Fruit fly (Drosophila melanogaster): Measurements from ENCODE around the gene Sos.

Gene Sos

DNA sequence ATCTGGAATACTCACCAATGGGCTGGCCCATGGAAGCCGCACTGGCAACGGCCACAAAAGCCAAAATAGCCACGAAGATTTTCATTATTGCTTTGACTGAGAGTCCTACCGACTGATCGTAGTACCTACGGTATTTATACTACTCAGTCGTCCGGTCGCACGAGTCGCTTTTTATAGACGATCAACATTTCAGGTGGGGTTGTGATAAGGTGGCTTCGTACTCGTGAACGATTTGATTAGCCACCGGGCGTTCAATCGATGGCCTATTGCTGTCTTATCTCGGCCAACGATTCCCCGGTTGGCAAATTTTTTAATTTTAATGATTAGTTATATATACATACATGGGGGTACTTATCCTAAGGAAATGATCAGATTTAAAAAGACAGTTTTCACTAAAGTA lies 31.6 kb downstream of the Sos start, which contains the start of gene CG8997:
CG8997 (minus strand) TSS at position 148 of the 400 bp plus-strand sequence.
- no peak for TF ChIP-seq Abd-B (GFP tag; optimal IDR thresholded peaks at IDR 0.05)
- no peak for TF ChIP-seq Myc (optimal IDR thresholded peaks at IDR 0.05)
- TF ChIP-seq foxo (GFP tag; optimal IDR thresholded peaks at IDR 0.05): peak in 1 of 2 experiments; percentile 5
- peak; percentile 58 for TF ChIP-seq Hnf4 (GFP tag; optimal IDR thresholded peaks at IDR 0.05)
- no peak for TF ChIP-seq CG9705 (GFP tag; optimal IDR thresholded peaks at IDR 0.05)
- peak; percentile 67 for TF ChIP-seq h (GFP tag; optimal IDR thresholded peaks at IDR 0.05)
- TF ChIP-seq N (GFP tag; optimal IDR thresholded peaks at IDR 0.05): no peak
- no peak for TF ChIP-seq dmrt93B (GFP tag; optimal IDR thresholded peaks at IDR 0.05)
- TF ChIP-seq Dif (GFP tag; optimal IDR thresholded peaks at IDR 0.05; ENCODE audit: partially characterized antibody): no peak
- TF ChIP-seq sv (GFP tag; optimal IDR thresholded peaks at IDR 0.05): no peak
- no peak for TF ChIP-seq tai (GFP tag; optimal IDR thresholded peaks at IDR 0.05)
- no peak for TF ChIP-seq brk (GFP tag; optimal IDR thresholded peaks at IDR 0.05)
- no peak for TF ChIP-seq Rel (GFP tag; optimal IDR thresholded peaks at IDR 0.05)
- TF ChIP-seq Rel (tag; optimal IDR thresholded peaks at IDR 0.05): peak; percentile 23
- no peak for TF ChIP-seq dl (GFP tag; optimal IDR thresholded peaks at IDR 0.05; ENCODE audit: insufficient read depth in 1 of 2, partially characterized antibody in 2 of 2)
- TF ChIP-seq rgr (GFP tag; optimal IDR thresholded peaks at IDR 0.05): peak; percentile 7
- TF ChIP-seq Sp1 (GFP tag; optimal IDR thresholded peaks at IDR 0.05): no peak
- no peak for TF ChIP-seq GATAd (GFP tag; optimal IDR thresholded peaks at IDR 0.05)
- no peak for TF ChIP-seq HLH106 (tag; optimal IDR thresholded peaks at IDR 0.05)
- TF ChIP-seq dsf (GFP tag; optimal IDR thresholded peaks at IDR 0.05; ENCODE audit: borderline replicate concordance): no peak
- TF ChIP-seq sage (GFP tag; optimal IDR thresholded peaks at IDR 0.05): no peak
- TF ChIP-seq OdsH (GFP tag; optimal IDR thresholded peaks at IDR 0.05): peak; percentile 15
- no peak for TF ChIP-seq CG32264 (GFP tag; optimal IDR thresholded peaks at IDR 0.05)
- no peak for TF ChIP-seq usp (GFP tag; optimal IDR thresholded peaks at IDR 0.05)
- peak; percentile 42 for TF ChIP-seq Vsx2 (GFP tag; optimal IDR thresholded peaks at IDR 0.05; ENCODE audit: partially characterized antibody)
- no peak for TF ChIP-seq fru (GFP tag; optimal IDR thresholded peaks at IDR 0.05)
- peak; percentile 51 for TF ChIP-seq br (GFP tag; optimal IDR thresholded peaks at IDR 0.05)
- no peak for TF ChIP-seq woc (GFP tag; optimal IDR thresholded peaks at IDR 0.05)
- peak; percentile 36 for TF ChIP-seq jim (GFP tag; optimal IDR thresholded peaks at IDR 0.05)
- TF ChIP-seq ey (GFP tag; optimal IDR thresholded peaks at IDR 0.05): no peak
- TF ChIP-seq pan (optimal IDR thresholded peaks at IDR 0.05): no peak
- TF ChIP-seq CrebA (GFP tag; optimal IDR thresholded peaks at IDR 0.05; ENCODE audit: borderline replicate concordance): peak; percentile 57
- TF ChIP-seq lola (GFP tag; optimal IDR thresholded peaks at IDR 0.05): no peak
- peak; percentile 61 for TF ChIP-seq Jra (GFP tag; optimal IDR thresholded peaks at IDR 0.05)
- TF ChIP-seq Dfd (GFP tag; optimal IDR thresholded peaks at IDR 0.05): no peak
- peak; percentile 71 for TF ChIP-seq Hr83 (GFP tag; optimal IDR thresholded peaks at IDR 0.05; ENCODE audit: poor library complexity, severe bottlenecking)
- no peak for TF ChIP-seq Hr78 (GFP tag; optimal IDR thresholded peaks at IDR 0.05)
- no peak for TF ChIP-seq psq (GFP tag; optimal IDR thresholded peaks at IDR 0.05)
- no peak for TF ChIP-seq Mio (GFP tag; optimal IDR thresholded peaks at IDR 0.05)

dm6 chr2L:13846239-13846802 lies 32.7 kb downstream of the Sos start, which contains the start of gene CG7916:
TSS of gene CG7916 (plus strand) at chr2L:13846752.
- TF ChIP-seq jim (GFP tag; optimal IDR thresholded peaks at IDR 0.05): no peak
- peak; percentile 27 for TF ChIP-seq h (GFP tag; optimal IDR thresholded peaks at IDR 0.05)

DNA sequence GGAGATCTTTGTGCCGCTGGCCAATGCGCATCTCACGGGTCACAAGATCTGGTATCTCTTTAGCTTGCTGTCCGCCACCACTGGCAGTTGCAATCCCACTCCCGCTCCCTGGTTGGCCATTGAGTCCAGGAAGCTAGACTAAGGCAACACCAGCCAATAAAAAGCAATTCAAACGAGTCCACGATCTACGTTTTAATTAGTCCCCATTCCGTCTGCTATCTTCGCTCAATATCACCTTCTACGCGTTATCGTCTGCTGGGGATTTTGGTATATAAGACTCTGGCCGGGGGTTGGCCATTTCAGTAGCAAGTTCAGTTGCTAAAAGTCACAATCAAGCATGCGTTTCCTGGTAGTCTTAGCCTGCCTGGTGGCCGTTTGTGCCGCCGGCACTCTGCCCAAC lies 34.0 kb downstream of the Sos start, which contains the start of gene CG7953:
CG7953 (plus strand) TSS at position 301 of the 400 bp plus-strand sequence.
- TF ChIP-seq woc (GFP tag; optimal IDR thresholded peaks at IDR 0.05): no peak
- no peak for TF ChIP-seq Rel (GFP tag; optimal IDR thresholded peaks at IDR 0.05)
- TF ChIP-seq Rel (tag; optimal IDR thresholded peaks at IDR 0.05): peak; percentile 70
- no peak for TF ChIP-seq GATAd (GFP tag; optimal IDR thresholded peaks at IDR 0.05)
- no peak for TF ChIP-seq OdsH (GFP tag; optimal IDR thresholded peaks at IDR 0.05)
- TF ChIP-seq Vsx2 (GFP tag; optimal IDR thresholded peaks at IDR 0.05; ENCODE audit: partially characterized antibody): peak; percentile 3
- no peak for TF ChIP-seq Myc (optimal IDR thresholded peaks at IDR 0.05)
- TF ChIP-seq CrebA (GFP tag; optimal IDR thresholded peaks at IDR 0.05; ENCODE audit: borderline replicate concordance): no peak
- no peak for TF ChIP-seq dsf (GFP tag; optimal IDR thresholded peaks at IDR 0.05; ENCODE audit: borderline replicate concordance)
